Fruit fly (Drosophila melanogaster) whole organism, embryonic: Measurements from ENCODE around the gene CG3117.

Experiments used
- ATbp ChIP-seq: fragments of 200-800 bp; sonication (Bioruptor generic); optimal IDR thresholded peaks from 2 replicates; lab custom pipeline; 2017; ENCODE audit warnings: missing biosample characterization, mild to moderate bottlenecking, missing genetic modification characterization, missing genetic modification reagents
- Blimp-1 ChIP-seq: fragments of 200-800 bp; sonication (Bioruptor generic); optimal IDR thresholded peaks from 3 replicates; lab custom pipeline; 2018; ENCODE audit warnings: missing biosample characterization, missing genetic modification characterization, mild to moderate bottlenecking, moderate library complexity, missing genetic modification reagents
- CG10267 ChIP-seq: fragments of 200-800 bp; sonication (Bioruptor generic); optimal IDR thresholded peaks from 2 replicates; lab custom pipeline; 2018; ENCODE audit warnings: missing biosample characterization, mild to moderate bottlenecking, missing genetic modification characterization, moderate library complexity
- CG10274 ChIP-seq: fragments of 200-800 bp; sonication (Bioruptor generic); optimal IDR thresholded peaks from 3 replicates; lab custom pipeline; 2017; ENCODE audit warnings: missing biosample characterization, mild to moderate bottlenecking, missing genetic modification characterization
- CG10366 ChIP-seq: fragments of 200-800 bp; sonication (Bioruptor generic); IDR thresholded peaks from 2 replicates; pipeline ENCODE4 v1.3.6; 2022; ENCODE audit warnings: missing biosample characterization, missing genetic modification characterization
- CG10979 ChIP-seq: fragments of 200-800 bp; sonication (Bioruptor generic); optimal IDR thresholded peaks from 2 replicates; lab custom pipeline; 2018; ENCODE audit warnings: missing biosample characterization, mild to moderate bottlenecking, missing genetic modification characterization, moderate library complexity
- CG12071 ChIP-seq: fragments of 200-800 bp; sonication (Bioruptor generic); optimal IDR thresholded peaks from 3 replicates; lab custom pipeline; 2018; ENCODE audit warnings: missing biosample characterization, mild to moderate bottlenecking, missing genetic modification characterization
- CG12769 ChIP-seq: fragments of 200-800 bp; sonication (Bioruptor generic); optimal IDR thresholded peaks from 2 replicates; lab custom pipeline; 2019; ENCODE audit warnings: missing biosample characterization, mild to moderate bottlenecking, missing genetic modification characterization, moderate library complexity
- CG13894 ChIP-seq: fragments of 200-800 bp; sonication (Bioruptor generic); optimal IDR thresholded peaks from 3 replicates; lab custom pipeline; 2018; ENCODE audit warnings: missing biosample characterization, mild to moderate bottlenecking, missing genetic modification characterization, moderate library complexity
- CG15269 ChIP-seq: fragments of 200-800 bp; sonication (Bioruptor generic); optimal IDR thresholded peaks from 2 replicates; lab custom pipeline; 2018; ENCODE audit warnings: missing biosample characterization, mild to moderate bottlenecking, missing genetic modification characterization, moderate library complexity
- CG17186 ChIP-seq: fragments of 200-800 bp; sonication (Bioruptor generic); optimal IDR thresholded peaks from 3 replicates; lab custom pipeline; 2017; ENCODE audit warnings: missing biosample characterization, missing genetic modification reagents, missing genetic modification characterization
- CG17359 ChIP-seq: fragments of 200-800 bp; sonication (Bioruptor generic); optimal IDR thresholded peaks from 3 replicates; lab custom pipeline; 2018; ENCODE audit warnings: missing biosample characterization, mild to moderate bottlenecking, missing genetic modification characterization, moderate library complexity
- CG31388 ChIP-seq: fragments of 200-800 bp; sonication (Bioruptor generic); optimal IDR thresholded peaks from 2 replicates; lab custom pipeline; 2016; ENCODE audit warnings: missing biosample characterization, missing genetic modification characterization
- CG32532 ChIP-seq: fragments of 200-800 bp; sonication (Bioruptor generic); IDR thresholded peaks from 2 replicates; pipeline ENCODE4 v1.3.6; 2022; ENCODE audit warnings: missing biosample characterization, missing genetic modification characterization
- CG34422 ChIP-seq: fragments of 200-800 bp; sonication (Bioruptor generic); IDR thresholded peaks from 3 replicates; pipeline ENCODE4 v1.3.6; 2022; ENCODE audit warnings: missing biosample characterization, missing genetic modification characterization
- CG6689 ChIP-seq: fragments of 200-800 bp; sonication (Bioruptor generic); IDR thresholded peaks from 2 replicates; pipeline ENCODE4 v1.3.6; 2022; ENCODE audit warnings: missing biosample characterization, missing genetic modification characterization
- CG6813 ChIP-seq: fragments of 200-800 bp; sonication (Bioruptor generic); optimal IDR thresholded peaks from 2 replicates; lab custom pipeline; 2017; ENCODE audit warnings: missing biosample characterization, missing genetic modification characterization, mild to moderate bottlenecking, moderate library complexity, missing genetic modification reagents
- CG8924 ChIP-seq: fragments of 200-800 bp; optimal IDR thresholded peaks from 3 replicates; lab custom pipeline; 2019; ENCODE audit warnings: missing biosample characterization, mild to moderate bottlenecking, missing genetic modification characterization, moderate library complexity
- CG9437 ChIP-seq: fragments of 200-800 bp; sonication (Bioruptor generic); optimal IDR thresholded peaks from 2 replicates; lab custom pipeline; 2018; ENCODE audit warnings: missing biosample characterization, mild to moderate bottlenecking, missing genetic modification characterization
- CG9876 ChIP-seq: fragments of 200-800 bp; sonication (Bioruptor generic); optimal IDR thresholded peaks from 2 replicates; lab custom pipeline; 2016; ENCODE audit warnings: missing biosample characterization, missing genetic modification characterization
- CoRest ChIP-seq: fragments of 200-800 bp; sonication (Bioruptor generic); optimal IDR thresholded peaks from 3 replicates; lab custom pipeline; 2018; ENCODE audit warnings: missing biosample characterization, mild to moderate bottlenecking, missing genetic modification characterization, moderate library complexity
- D19B ChIP-seq: fragments of 200-800 bp; sonication (Bioruptor generic); optimal IDR thresholded peaks from 2 replicates; lab custom pipeline; 2017; ENCODE audit warnings: missing biosample characterization, mild to moderate bottlenecking, missing genetic modification characterization
- Dbx ChIP-seq: fragments of 200-800 bp; sonication (Bioruptor generic); IDR thresholded peaks from 3 replicates; pipeline ENCODE4 v1.3.6; 2022; ENCODE audit warnings: missing biosample characterization, missing genetic modification characterization
- Dek ChIP-seq: fragments of 200-800 bp; sonication (Bioruptor generic); optimal IDR thresholded peaks from 3 replicates; lab custom pipeline; 2019; ENCODE audit warnings: missing biosample characterization, mild to moderate bottlenecking, missing genetic modification characterization, moderate library complexity
- GATAe ChIP-seq: fragments of 200-800 bp; sonication (Bioruptor generic); conservative IDR thresholded peaks from 2 replicates; pipeline ENCODE4 v1.3.6; 2022; ENCODE audit warnings: missing biosample characterization, missing genetic modification characterization
- Gug ChIP-seq: fragments of 200-800 bp; sonication (Bioruptor generic); IDR thresholded peaks from 4 replicates; pipeline ENCODE4 v1.3.6; 2022; ENCODE audit warnings: missing biosample characterization, missing genetic modification characterization
- HmgD ChIP-seq: fragments of 200-800 bp; sonication (Bioruptor generic); optimal IDR thresholded peaks from 3 replicates; lab custom pipeline; 2016; ENCODE audit warnings: missing biosample characterization, missing genetic modification characterization
- Kr ChIP-seq: fragments of 200-800 bp; sonication (Bioruptor generic); optimal IDR thresholded peaks from 2 replicates; lab custom pipeline; 2017; ENCODE audit warnings: missing biosample characterization, mild to moderate bottlenecking, missing genetic modification characterization
- Opbp ChIP-seq: fragments of 200-800 bp; sonication (Bioruptor generic); IDR thresholded peaks from 3 replicates; pipeline ENCODE4 v1.3.6; 2022; ENCODE audit warnings: missing biosample characterization, missing genetic modification characterization; ENCODE audit not compliant: partially characterized antibody
- Ptx1 ChIP-seq: fragments of 200-800 bp; sonication (Bioruptor generic); IDR thresholded peaks from 2 replicates; pipeline ENCODE4 v1.3.6; 2022; ENCODE audit warnings: missing biosample characterization, missing genetic modification characterization
- Sox100B ChIP-seq: fragments of 200-800 bp; sonication (Bioruptor generic); optimal IDR thresholded peaks from 3 replicates; lab custom pipeline; 2018; ENCODE audit warnings: missing biosample characterization, mild to moderate bottlenecking, missing genetic modification characterization
- bowl ChIP-seq: fragments of 200-800 bp; sonication (Bioruptor generic); IDR thresholded peaks from 2 replicates; pipeline ENCODE4 v1.3.6; 2022; ENCODE audit warnings: missing biosample characterization, missing genetic modification characterization
- cg ChIP-seq: fragments of 200-800 bp; sonication (Bioruptor generic); optimal IDR thresholded peaks from 3 replicates; lab custom pipeline; 2019; ENCODE audit warnings: missing biosample characterization, mild to moderate bottlenecking, missing genetic modification characterization, moderate library complexity
- chm ChIP-seq: fragments of 200-800 bp; sonication (Bioruptor generic); IDR thresholded peaks from 2 replicates; pipeline ENCODE4 v1.3.6; 2022; ENCODE audit warnings: missing biosample characterization, missing genetic modification characterization
- crc ChIP-seq: fragments of 200-800 bp; sonication (Bioruptor generic); optimal IDR thresholded peaks from 2 replicates; lab custom pipeline; 2016; ENCODE audit warnings: missing biosample characterization, missing genetic modification characterization
- dmrt99B ChIP-seq: fragments of 200-800 bp; sonication (Bioruptor generic); optimal IDR thresholded peaks from 2 replicates; lab custom pipeline; 2018; ENCODE audit warnings: missing biosample characterization, mild to moderate bottlenecking, missing genetic modification characterization, moderate library complexity
- dysf ChIP-seq: fragments of 200-800 bp; sonication (Bioruptor generic); IDR thresholded peaks from 3 replicates; pipeline ENCODE4 v1.3.6; 2022; ENCODE audit warnings: missing biosample characterization, missing genetic modification characterization
- ems ChIP-seq: fragments of 200-800 bp; sonication (Bioruptor generic); optimal IDR thresholded peaks from 3 replicates; lab custom pipeline; 2016; ENCODE audit warnings: missing biosample characterization, missing genetic modification characterization
- exex ChIP-seq: fragments of 200-800 bp; sonication (Bioruptor generic); optimal IDR thresholded peaks from 4 replicates; lab custom pipeline; 2018; ENCODE audit warnings: missing biosample characterization, mild to moderate bottlenecking, missing genetic modification characterization, moderate library complexity
- ftz-f1 ChIP-seq: fragments of 200-800 bp; sonication (Bioruptor generic); optimal IDR thresholded peaks from 2 replicates; lab custom pipeline; 2016; ENCODE audit warnings: missing biosample characterization, missing genetic modification characterization
- gcm2 ChIP-seq: fragments of 200-800 bp; sonication (Bioruptor generic); optimal IDR thresholded peaks from 2 replicates; lab custom pipeline; 2016; ENCODE audit warnings: missing biosample characterization, missing genetic modification characterization
- grau ChIP-seq: fragments of 200-800 bp; optimal IDR thresholded peaks from 3 replicates; lab custom pipeline; 2019; ENCODE audit warnings: missing biosample characterization, mild to moderate bottlenecking, missing genetic modification characterization, moderate library complexity
- jing ChIP-seq: fragments of 200-800 bp; sonication (Bioruptor generic); optimal IDR thresholded peaks from 2 replicates; lab custom pipeline; 2018; ENCODE audit warnings: missing biosample characterization, mild to moderate bottlenecking, missing genetic modification characterization
- lola ChIP-seq, 3 experiments: fragments of >200 bp in 2 of 3; fragments of 200-800 bp in 1 of 3; sonication (Bioruptor generic) in 1 of 3; optimal IDR thresholded peaks; 2 replicates each; lab custom pipeline; 2017 to 2019; ENCODE audit warnings: missing biosample characterization in 3 of 3, missing genetic modification characterization in 3 of 3, mild to moderate bottlenecking in 1 of 3, moderate library complexity in 1 of 3
- pum ChIP-seq: fragments of 200-800 bp; sonication (Bioruptor generic); optimal IDR thresholded peaks from 2 replicates; lab custom pipeline; 2016; ENCODE audit warnings: missing biosample characterization, missing genetic modification characterization
- slbo ChIP-seq: fragments of 200-800 bp; sonication (Bioruptor generic); IDR thresholded peaks from 2 replicates; pipeline ENCODE4 v1.3.6; 2022; ENCODE audit warnings: missing biosample characterization, missing genetic modification characterization
- so ChIP-seq: fragments of 200-800 bp; sonication (Bioruptor generic); IDR thresholded peaks from 3 replicates; pipeline ENCODE4 v1.3.6; 2022; ENCODE audit warnings: missing biosample characterization, missing genetic modification characterization
- ssp ChIP-seq: fragments of 200-800 bp; sonication (Bioruptor generic); IDR thresholded peaks from 2 replicates; pipeline ENCODE4 v1.3.6; 2022; ENCODE audit warnings: missing biosample characterization, missing genetic modification characterization
- sug ChIP-seq: fragments of 200-800 bp; optimal IDR thresholded peaks from 2 replicates; lab custom pipeline; 2019; ENCODE audit warnings: missing biosample characterization, mild to moderate bottlenecking, missing genetic modification characterization, moderate library complexity

CG3117 gene

dm6 chr2L:2872309-2872932, 25.4 kb upstream of the CG3117 start:
- TF ChIP-seq ssp (GFP tag; lab: Robert Waterston, UW) (no peak), Dek (tag; lab: Kevin White, UChicago) (peak; percentile 48), dmrt99B (peak; percentile 60), so (GFP tag; lab: Robert Waterston, UW) (0 out of 3 replicates have a peak, but pooled peaks have one; percentile 43), ems (GFP tag; lab: Kevin White, UChicago) (peak; percentile 10), GATAe (GFP tag; lab: Robert Waterston, UW) (no peak), slbo (peak; percentile 63), CG9437 (GFP tag; lab: Kevin White, UChicago) (peak; percentile 34), CG10274 (peak; percentile 61), CG6689 (GFP tag; lab: Robert Waterston, UW) (no peak), Sox100B (GFP tag; lab: Kevin White, UChicago) (peak; percentile 19), CG31388 (GFP tag; lab: Kevin White, UChicago) (no peak), CG17359 (tag; lab: Kevin White, UChicago) (peak; percentile 49), bowl (GFP tag; lab: Robert Waterston, UW) (0 out of 2 replicates have a peak, but pooled peaks have one; percentile 27), jing (GFP tag; lab: Kevin White, UChicago) (no peak), CG17186 (GFP tag; lab: Kevin White, UChicago) (no peak), Kr (GFP tag; lab: Kevin White, UChicago) (no peak), HmgD (GFP tag; lab: Kevin White, UChicago) (no peak), Blimp-1 (GFP tag; lab: Kevin White, UChicago) (peak; percentile 56), Opbp (GFP tag; lab: Robert Waterston, UW) (no peak), CG12071 (peak; percentile 36), pum (GFP tag; lab: Kevin White, UChicago) (no peak), CG10267 (tag; lab: Kevin White, UChicago) (peak; percentile 5), CG12769 (tag; lab: Kevin White, UChicago) (peak; percentile 61), CG13894 (tag; lab: Kevin White, UChicago) (peak; percentile 21), CG15269 (tag; lab: Kevin White, UChicago) (peak; percentile 73), CG10979 (tag; lab: Kevin White, UChicago) (no peak), cg (GFP tag; lab: Kevin White, UChicago) (peak; percentile 44), lola (GFP tag; optimal IDR thresholded peaks at IDR 0.05; lab: Kevin White, UChicago) (no peak), crc (GFP tag; lab: Kevin White, UChicago) (no peak), CoRest (tag; lab: Kevin White, UChicago) (peak; percentile 55), CG34422 (GFP tag; lab: Robert Waterston, UW) (peak; percentile 38; the same call in 1 of the 3 replicates), D19B (peak; percentile 96), ATbp (peak; percentile 50), CG10366 (peak; percentile 25; the same call in 1 of the 2 replicates), ftz-f1 (peak; percentile 9), CG9876 (GFP tag; lab: Kevin White, UChicago) (no peak), grau (tag; lab: Kevin White, UChicago) (peak; percentile 52), Dbx (GFP tag; lab: Robert Waterston, UW) (peak; percentile 26; the same call in 1 of the 3 replicates), CG8924 (tag; lab: Kevin White, UChicago) (peak; percentile 41), Gug (0 out of 4 replicates have a peak, but pooled peaks have one; percentile 5), CG6813 (GFP tag; lab: Kevin White, UChicago) (peak; percentile 42), chm (0 out of 2 replicates have a peak, but pooled peaks have one; percentile 6), sug (peak; percentile 55), gcm2 (no peak), exex (peak; percentile 2), CG32532 (GFP tag; lab: Robert Waterston, UW) (peak; percentile 16; the same call in 1 of the 2 replicates), Ptx1 (GFP tag; lab: Robert Waterston, UW) (peak; percentile 66), dysf (GFP tag; lab: Robert Waterston, UW) (peak; percentile 72)
